Worm (Caenorhabditis elegans) whole organism, late embryonic: ENCODE data around the gene Y116A8C.49.

ENCODE experiments used
- ama-1 ChIP-seq: fragments of 150-350 bp; optimal IDR thresholded peaks from 2 replicates; lab custom pipeline; 2014
- ceh-34 ChIP-seq: sonication (generic microtip); optimal IDR thresholded peaks from 2 replicates; lab custom pipeline; 2016; ENCODE audit warnings: mild to moderate bottlenecking, missing genetic modification characterization, missing compliant biosample characterization
- ceh-6 ChIP-seq: fragments of 200-800 bp; sonication (Bioruptor generic); optimal IDR thresholded peaks from 2 replicates; lab custom pipeline; 2018; ENCODE audit warnings: mild to moderate bottlenecking, missing genetic modification characterization, missing compliant biosample characterization
- elt-2 ChIP-seq: sonication (generic microtip); optimal IDR thresholded peaks from 2 replicates; lab custom pipeline; 2016; ENCODE audit warnings: missing genetic modification reagents, missing genetic modification characterization, missing compliant biosample characterization
- nhr-11 ChIP-seq: fragments of 150-350 bp; optimal IDR thresholded peaks from 2 replicates; lab custom pipeline; 2014; ENCODE audit warnings: missing biosample characterization, missing genetic modification characterization
- pag-3 ChIP-seq: sonication (generic microtip); optimal IDR thresholded peaks from 2 replicates; lab custom pipeline; 2016; ENCODE audit warnings: missing compliant biosample characterization, missing genetic modification characterization, borderline replicate concordance

ce11 chrIV:16970390-16970789 is 39.4 kb upstream of the Y116A8C.49 start, which contains the start of gene rom-3:
- TF ChIP-seq pag-3 (tag; lab: Kevin White, UChicago), result no peak
- no peak for TF ChIP-seq elt-2 (tag; lab: Kevin White, UChicago)
- TF ChIP-seq ama-1 (lab: Kevin White, UChicago), result no peak
- TF ChIP-seq nhr-11 (tag; lab: Kevin White, UChicago), result no peak
- no peak for TF ChIP-seq ceh-34
- TF ChIP-seq ceh-6 (GFP tag; lab: Kevin White, UChicago), result no peak
